Fruit fly (Drosophila melanogaster) whole organism, embryonic: ENCODE results near the gene CG12516.

Experiments
- Abd-B ChIP-seq: fragments of 200-800 bp; sonication (Bioruptor generic); optimal IDR thresholded peaks from 2 replicates; lab custom pipeline; 2018; ENCODE audit warnings: missing biosample characterization, mild to moderate bottlenecking, missing genetic modification characterization, moderate library complexity
- BtbVII ChIP-seq: fragments of 200-800 bp; sonication (Bioruptor generic); optimal IDR thresholded peaks from 3 replicates; lab custom pipeline; 2017; ENCODE audit warnings: missing biosample characterization, mild to moderate bottlenecking, missing genetic modification characterization
- CG10147 ChIP-seq: fragments of 200-800 bp; sonication (Bioruptor generic); optimal IDR thresholded peaks from 2 replicates; lab custom pipeline; 2019; ENCODE audit warnings: missing biosample characterization, mild to moderate bottlenecking, missing genetic modification characterization, moderate library complexity
- CG10654 ChIP-seq: fragments of 200-800 bp; sonication (Bioruptor generic); optimal IDR thresholded peaks from 2 replicates; lab custom pipeline; 2016; ENCODE audit warnings: missing biosample characterization, missing genetic modification characterization
- CG12155 ChIP-seq: fragments of 200-800 bp; sonication (Bioruptor generic); optimal IDR thresholded peaks from 3 replicates; lab custom pipeline; 2016; ENCODE audit warnings: missing biosample characterization, missing genetic modification characterization
- CG1233 ChIP-seq: fragments of 200-800 bp; sonication (Bioruptor generic); optimal IDR thresholded peaks from 4 replicates; lab custom pipeline; 2018; ENCODE audit warnings: missing biosample characterization, mild to moderate bottlenecking, missing genetic modification characterization
- CG12391 ChIP-seq: fragments of 200-800 bp; sonication (Bioruptor generic); optimal IDR thresholded peaks from 3 replicates; lab custom pipeline; 2018; ENCODE audit warnings: missing biosample characterization, mild to moderate bottlenecking, missing genetic modification characterization, moderate library complexity
- CG14710 ChIP-seq: fragments of 200-800 bp; sonication (Bioruptor generic); optimal IDR thresholded peaks from 3 replicates; lab custom pipeline; 2019; ENCODE audit warnings: missing biosample characterization, mild to moderate bottlenecking, missing genetic modification characterization, moderate library complexity
- CG16779 ChIP-seq: fragments of 200-800 bp; sonication (Bioruptor generic); IDR thresholded peaks from 2 replicates; pipeline ENCODE4 v1.3.6; 2022; ENCODE audit warnings: missing biosample characterization, missing genetic modification characterization
- CG17359 ChIP-seq: fragments of 200-800 bp; sonication (Bioruptor generic); optimal IDR thresholded peaks from 3 replicates; lab custom pipeline; 2018; ENCODE audit warnings: missing biosample characterization, mild to moderate bottlenecking, missing genetic modification characterization, moderate library complexity
- CG18011 ChIP-seq: fragments of 200-800 bp; sonication (Bioruptor generic); optimal IDR thresholded peaks from 2 replicates; lab custom pipeline; 2017; ENCODE audit warnings: missing biosample characterization, missing genetic modification characterization, mild to moderate bottlenecking, moderate library complexity, missing genotype
- CG3163 ChIP-seq: fragments of 200-800 bp; sonication (Bioruptor generic); optimal IDR thresholded peaks from 3 replicates; lab custom pipeline; 2016; ENCODE audit warnings: missing biosample characterization, missing genetic modification characterization
- CG4424 ChIP-seq: fragments of 200-800 bp; sonication (Bioruptor generic); optimal IDR thresholded peaks from 3 replicates; lab custom pipeline; 2016; ENCODE audit warnings: missing biosample characterization, missing genetic modification characterization
- CG4617 ChIP-seq: fragments of 200-800 bp; sonication (Bioruptor generic); optimal IDR thresholded peaks from 3 replicates; lab custom pipeline; 2016; ENCODE audit warnings: missing biosample characterization, missing genetic modification characterization, borderline replicate concordance
- CG5180 ChIP-seq: fragments of 200-800 bp; sonication (Bioruptor generic); optimal IDR thresholded peaks from 3 replicates; lab custom pipeline; 2017; ENCODE audit warnings: missing biosample characterization, missing genetic modification characterization, mild to moderate bottlenecking, moderate library complexity, missing genetic modification reagents
- CG7839 ChIP-seq: fragments of 200-800 bp; sonication (Bioruptor generic); optimal IDR thresholded peaks from 3 replicates; lab custom pipeline; 2018; ENCODE audit warnings: missing biosample characterization, mild to moderate bottlenecking, missing genetic modification characterization, moderate library complexity
- CG8290 ChIP-seq, 3 experiments: fragments of 200-800 bp; sonication (Bioruptor generic); optimal IDR thresholded peaks; 2 replicates each; lab custom pipeline; 2016 to 2019; ENCODE audit warnings: missing biosample characterization in 3 of 3, missing genetic modification characterization in 3 of 3, mild to moderate bottlenecking in 2 of 3, moderate library complexity in 1 of 3
- CrebB ChIP-seq: fragments of 200-800 bp; sonication (Bioruptor generic); optimal IDR thresholded peaks from 3 replicates; lab custom pipeline; 2018; ENCODE audit warnings: missing biosample characterization, mild to moderate bottlenecking, missing genetic modification characterization
- D19B ChIP-seq: fragments of 200-800 bp; sonication (Bioruptor generic); optimal IDR thresholded peaks from 2 replicates; lab custom pipeline; 2017; ENCODE audit warnings: missing biosample characterization, mild to moderate bottlenecking, missing genetic modification characterization
- Deaf1 ChIP-seq: fragments of 200-800 bp; optimal IDR thresholded peaks from 3 replicates; lab custom pipeline; 2019; ENCODE audit warnings: missing biosample characterization, mild to moderate bottlenecking, missing genetic modification characterization, moderate library complexity
- Ets65A ChIP-seq: fragments of 200-800 bp; sonication (Bioruptor generic); peaks from one replicate; lab custom pipeline; 2016; ENCODE audit warnings: missing biosample characterization, missing genetic modification characterization
- HmgZ ChIP-seq: fragments of 200-800 bp; sonication (Bioruptor generic); optimal IDR thresholded peaks from 2 replicates; lab custom pipeline; 2018; ENCODE audit warnings: missing biosample characterization, mild to moderate bottlenecking, missing genetic modification characterization
- Hmr ChIP-seq: fragments of 200-800 bp; sonication (Bioruptor generic); optimal IDR thresholded peaks from 3 replicates; lab custom pipeline; 2017; ENCODE audit warnings: mild to moderate bottlenecking, missing biosample characterization, missing genetic modification reagents, missing genetic modification characterization
- Hr39 ChIP-seq: fragments of >200 bp; optimal IDR thresholded peaks from 2 replicates; lab custom pipeline; 2017
- MESR4 ChIP-seq: fragments of 200-800 bp; sonication (Bioruptor generic); optimal IDR thresholded peaks from 2 replicates; lab custom pipeline; 2018; ENCODE audit warnings: missing biosample characterization, mild to moderate bottlenecking, missing genetic modification characterization, moderate library complexity
- Mad ChIP-seq: fragments of 200-800 bp; sonication (Bioruptor generic); optimal IDR thresholded peaks from 2 replicates; lab custom pipeline; 2016; ENCODE audit warnings: missing biosample characterization, missing genetic modification characterization
- Med ChIP-seq: fragments of 200-800 bp; sonication (Bioruptor generic); peaks from one replicate; lab custom pipeline; 2016; ENCODE audit warnings: missing biosample characterization, missing genetic modification characterization, mild to moderate bottlenecking, inconsistent platforms, moderate library complexity
- Nf-YC ChIP-seq: fragments of 200-800 bp; optimal IDR thresholded peaks from 3 replicates; lab custom pipeline; 2019; ENCODE audit warnings: missing biosample characterization, mild to moderate bottlenecking, missing genetic modification characterization, moderate library complexity
- Oaz ChIP-seq: fragments of 200-800 bp; sonication (Bioruptor generic); IDR thresholded peaks from 2 replicates; pipeline ENCODE4 v1.3.6; 2022; ENCODE audit warnings: missing biosample characterization, missing genetic modification characterization
- Scr ChIP-seq: fragments of 200-800 bp; sonication (Bioruptor generic); IDR thresholded peaks from 2 replicates; pipeline ENCODE4 v1.3.6; 2022; ENCODE audit warnings: missing biosample characterization, missing genetic modification characterization; ENCODE audit not compliant: partially characterized antibody
- abd-A ChIP-seq: fragments of 200-800 bp; sonication (Bioruptor generic); optimal IDR thresholded peaks from 3 replicates; lab custom pipeline; 2019; ENCODE audit warnings: missing biosample characterization, mild to moderate bottlenecking, missing genetic modification characterization, moderate library complexity
- ac ChIP-seq: fragments of 200-800 bp; sonication (Bioruptor generic); optimal IDR thresholded peaks from 3 replicates; lab custom pipeline; 2017; ENCODE audit warnings: missing biosample characterization, mild to moderate bottlenecking, missing genetic modification characterization
- al ChIP-seq: fragments of 200-800 bp; sonication (Bioruptor generic); IDR thresholded peaks from 2 replicates; pipeline ENCODE4 v1.3.6; 2022; ENCODE audit warnings: missing biosample characterization, missing genetic modification characterization
- bcd ChIP-seq: fragments of 200-800 bp; sonication (Bioruptor generic); optimal IDR thresholded peaks from 2 replicates; lab custom pipeline; 2017; ENCODE audit warnings: missing biosample characterization, mild to moderate bottlenecking, missing genetic modification characterization
- eve ChIP-seq, 2 experiments: fragments of >200 bp; optimal IDR thresholded peaks; 2 replicates each; lab custom pipeline; 2017; ENCODE audit warnings: missing biosample characterization in 2 of 2, missing genetic modification characterization in 2 of 2
- ewg ChIP-seq: fragments of 200-800 bp; sonication (Bioruptor generic); optimal IDR thresholded peaks from 3 replicates; lab custom pipeline; 2017; ENCODE audit warnings: mild to moderate bottlenecking, missing biosample characterization, missing genetic modification reagents, missing genetic modification characterization
- eyg ChIP-seq: fragments of 200-800 bp; sonication (Bioruptor generic); optimal IDR thresholded peaks from 3 replicates; lab custom pipeline; 2016; ENCODE audit warnings: missing biosample characterization, missing genetic modification characterization
- kah ChIP-seq: fragments of 200-800 bp; sonication (Bioruptor generic); optimal IDR thresholded peaks from 2 replicates; lab custom pipeline; 2018; ENCODE audit warnings: missing biosample characterization, mild to moderate bottlenecking, missing genetic modification characterization
- lilli ChIP-seq: fragments of 200-800 bp; sonication (Bioruptor generic); optimal IDR thresholded peaks from 3 replicates; lab custom pipeline; 2016; ENCODE audit warnings: missing biosample characterization, missing genetic modification characterization
- org-1 ChIP-seq: fragments of 200-800 bp; sonication (Bioruptor generic); optimal IDR thresholded peaks from 2 replicates; lab custom pipeline; 2017; ENCODE audit warnings: missing biosample characterization, missing genetic modification characterization
- pzg ChIP-seq: fragments of 200-800 bp; sonication (Bioruptor generic); optimal IDR thresholded peaks from 3 replicates; lab custom pipeline; 2018; ENCODE audit warnings: missing biosample characterization, mild to moderate bottlenecking, missing genetic modification characterization, moderate library complexity
- ranshi ChIP-seq: fragments of 200-800 bp; sonication (Bioruptor generic); IDR thresholded peaks from 2 replicates; pipeline ENCODE4 v1.3.6; 2022; ENCODE audit warnings: missing biosample characterization, missing genetic modification characterization
- repo ChIP-seq: fragments of 200-800 bp; sonication (Bioruptor generic); optimal IDR thresholded peaks from 2 replicates; lab custom pipeline; 2016; ENCODE audit warnings: missing biosample characterization, missing genetic modification characterization
- sqz ChIP-seq: fragments of 200-800 bp; sonication (Bioruptor generic); optimal IDR thresholded peaks from 3 replicates; lab custom pipeline; 2018; ENCODE audit warnings: missing biosample characterization, mild to moderate bottlenecking, missing genetic modification characterization
- vvl ChIP-seq: fragments of 200-800 bp; sonication (Bioruptor generic); IDR thresholded peaks from 2 replicates; pipeline ENCODE4 v1.3.6; 2022; ENCODE audit warnings: missing biosample characterization, missing genetic modification characterization
- zen ChIP-seq: fragments of 200-800 bp; sonication (Bioruptor generic); optimal IDR thresholded peaks from 3 replicates; lab custom pipeline; 2018; ENCODE audit warnings: missing biosample characterization, mild to moderate bottlenecking, missing genetic modification characterization, moderate library complexity
- zf30C ChIP-seq: fragments of 200-800 bp; sonication (Bioruptor generic); optimal IDR thresholded peaks from 3 replicates; lab custom pipeline; 2018; ENCODE audit warnings: missing biosample characterization, mild to moderate bottlenecking, missing genetic modification characterization
- zfh2 ChIP-seq: fragments of 200-800 bp; sonication (Bioruptor generic); optimal IDR thresholded peaks from 2 replicates; lab custom pipeline; 2016; ENCODE audit warnings: missing biosample characterization, missing genetic modification characterization

CG12516 gene

DNA sequence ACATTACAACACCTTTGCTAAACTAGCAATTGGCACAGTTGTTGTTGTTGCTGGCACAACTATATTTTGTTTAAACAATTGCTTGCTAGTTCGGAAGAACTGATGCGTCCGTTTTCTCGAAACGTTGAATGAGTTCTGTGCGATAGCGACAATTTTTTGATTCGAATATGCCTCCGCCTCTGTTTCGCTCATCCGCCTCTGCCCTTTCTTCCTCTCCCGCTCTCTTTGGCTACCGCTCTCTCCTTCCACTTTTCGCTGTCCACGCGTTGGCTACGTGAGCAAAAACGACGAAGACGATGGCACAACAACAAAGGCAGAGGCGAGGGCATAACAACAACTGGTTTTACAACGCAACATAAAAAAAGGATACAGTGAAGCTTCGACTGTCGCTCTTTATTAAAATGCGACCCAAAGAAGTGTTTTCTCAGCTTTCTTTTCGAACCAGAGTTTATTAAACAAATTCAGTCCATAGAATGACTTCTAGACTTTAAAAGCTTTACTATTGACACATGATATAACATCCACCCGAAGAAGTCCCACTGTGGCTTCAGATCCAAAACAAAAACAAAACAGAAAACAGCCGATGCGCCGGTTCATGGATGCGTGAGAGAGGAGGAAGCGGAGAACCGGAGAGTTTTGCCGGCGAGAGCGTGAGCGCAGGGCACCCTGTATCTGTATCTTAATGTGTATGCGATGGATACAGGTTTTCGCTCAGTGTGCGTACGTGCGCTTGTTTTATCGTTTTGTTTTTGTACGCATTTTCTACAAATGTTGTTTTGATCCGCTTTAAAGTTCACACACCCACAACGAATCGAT, 22.0 kb upstream of the CG12516 start (continued):
- TF ChIP-seq eyg (GFP tag; lab: Kevin White, UChicago): peak; percentile 99
- peak; percentile 99 for TF ChIP-seq bcd (GFP tag; lab: Kevin White, UChicago)
- TF ChIP-seq Oaz (GFP tag; lab: Robert Waterston, UW): no peak
- peak; percentile 44 for TF ChIP-seq pzg (GFP tag; lab: Kevin White, UChicago)
- peak; percentile 98 for TF ChIP-seq abd-A (tag; lab: Kevin White, UChicago)
- peak; percentile 100 for TF ChIP-seq Hmr (GFP tag; lab: Kevin White, UChicago)
- peak; percentile 100 for TF ChIP-seq Mad (GFP tag; lab: Kevin White, UChicago)
- TF ChIP-seq CG17359 (tag; lab: Kevin White, UChicago): peak; percentile 100
- peak; percentile 100 for TF ChIP-seq Ets65A
- TF ChIP-seq CG3163: peak; percentile 96
- no peak for TF ChIP-seq Hr39
- TF ChIP-seq vvl: no peak
- peak; percentile 99 for TF ChIP-seq ewg (GFP tag; lab: Kevin White, UChicago)
- peak; percentile 100 for TF ChIP-seq zfh2 (GFP tag; lab: Kevin White, UChicago)
- TF ChIP-seq zf30C (GFP tag; lab: Kevin White, UChicago): peak; percentile 99
- peak; percentile 99 for TF ChIP-seq CrebB (tag; lab: Kevin White, UChicago)
- TF ChIP-seq CG16779 (GFP tag; lab: Robert Waterston, UW): no peak
- peak; percentile 99 for TF ChIP-seq CG10147
- peak; percentile 99 for TF ChIP-seq CG10654 (GFP tag; lab: Kevin White, UChicago)
- peak; percentile 88 for TF ChIP-seq MESR4 (GFP tag; lab: Kevin White, UChicago)
- peak; percentile 94 for TF ChIP-seq CG18011
- peak; percentile 98 for TF ChIP-seq ac (GFP tag; lab: Kevin White, UChicago)
- TF ChIP-seq eve (GFP tag; optimal IDR thresholded peaks at IDR 0.05; lab: Kevin White, UChicago): peak in 1 of 2 experiments; percentile 89
- TF ChIP-seq HmgZ (tag; lab: Kevin White, UChicago): peak; percentile 99
- peak; percentile 92 for TF ChIP-seq Deaf1
- TF ChIP-seq Nf-YC (tag; lab: Kevin White, UChicago): peak; percentile 92
- peak; percentile 100 for TF ChIP-seq CG12391
- peak; percentile 100 for TF ChIP-seq lilli (GFP tag; lab: Kevin White, UChicago)
- peak; percentile 93 for TF ChIP-seq CG5180 (GFP tag; lab: Kevin White, UChicago)
- TF ChIP-seq CG4424: peak; percentile 99
- TF ChIP-seq CG14710: peak; percentile 97
- peak; percentile 99 for TF ChIP-seq CG1233 (GFP tag; lab: Kevin White, UChicago)
- peak; percentile 99 for TF ChIP-seq CG12155
- TF ChIP-seq Abd-B (GFP tag; lab: Kevin White, UChicago): peak; percentile 99
- peak; percentile 99 for TF ChIP-seq org-1 (GFP tag; lab: Kevin White, UChicago)
- peak; percentile 99 for TF ChIP-seq CG8290 (GFP tag; optimal IDR thresholded peaks at IDR 0.05; lab: Kevin White, UChicago)
- TF ChIP-seq CG8290 (tag; optimal IDR thresholded peaks at IDR 0.05; lab: Kevin White, UChicago): peak; percentile 94 to 99
- TF ChIP-seq CG4617 (GFP tag; lab: Kevin White, UChicago): peak; percentile 100
- peak; percentile 99 for TF ChIP-seq BtbVII (GFP tag; lab: Kevin White, UChicago)
- peak; percentile 99 for TF ChIP-seq repo (GFP tag; lab: Kevin White, UChicago)
- peak; percentile 97 for TF ChIP-seq D19B (GFP tag; lab: Kevin White, UChicago)
- peak; percentile 100 for TF ChIP-seq sqz (GFP tag; lab: Kevin White, UChicago)
- no peak for TF ChIP-seq Scr (GFP tag; lab: Robert Waterston, UW)
- peak; percentile 95 for TF ChIP-seq kah (GFP tag; lab: Kevin White, UChicago)
- peak; percentile 100 for TF ChIP-seq Med (GFP tag; lab: Kevin White, UChicago)
- TF ChIP-seq ranshi (GFP tag; lab: Robert Waterston, UW): no peak
- TF ChIP-seq al (GFP tag; lab: Robert Waterston, UW): no peak
- peak; percentile 100 for TF ChIP-seq CG7839 (tag; lab: Kevin White, UChicago)
- TF ChIP-seq zen (tag; lab: Kevin White, UChicago): peak; percentile 99
